Worm (Caenorhabditis elegans) whole organism, L4 larva: ENCODE measurements around the gene ttr-47.
"Not testable (repeated sequence)": the region's sequence is repeated elsewhere in the genome, so short reads cannot be mapped to it uniquely, and the experiment has no call there.

ENCODE experiments used
- T26A8.4 ChIP-seq: fragments of 200-800 bp; sonication (Bioruptor generic); IDR thresholded peaks from 2 replicates; pipeline ENCODE4 v1.3.6; 2022; ENCODE audit warnings: missing genetic modification characterization, missing compliant biosample characterization
- Y48G9A.11 ChIP-seq: fragments of 200-800 bp; sonication (Bioruptor generic); IDR thresholded peaks from 2 replicates; pipeline ENCODE4 v1.3.6; 2022; ENCODE audit warnings: missing genetic modification reagents, missing genetic modification characterization, missing compliant biosample characterization
- Y75B8A.6 ChIP-seq: fragments of 200-800 bp; sonication (Bioruptor generic); IDR thresholded peaks from 2 replicates; pipeline ENCODE4 v1.3.6; 2022; ENCODE audit warnings: missing genetic modification reagents, missing genetic modification characterization, missing compliant biosample characterization
- aha-1 ChIP-seq: fragments of 150-350 bp; peaks from one replicate; lab custom pipeline; 2014; ENCODE audit warnings: missing biosample characterization, missing genetic modification characterization
- ama-1 ChIP-seq: fragments of 150-350 bp; optimal IDR thresholded peaks from 2 replicates; lab custom pipeline; 2014; ENCODE audit warnings: inconsistent platforms, mixed read lengths
- ceh-44 ChIP-seq: fragments of 200-800 bp; sonication (Bioruptor generic); IDR thresholded peaks from 2 replicates; pipeline ENCODE4 v1.3.6; 2022; ENCODE audit warnings: missing genetic modification reagents, missing genetic modification characterization, missing compliant biosample characterization
- daf-12 ChIP-seq: fragments of 150-350 bp; optimal IDR thresholded peaks from 2 replicates; lab custom pipeline; 2014; ENCODE audit warnings: missing biosample characterization, missing genetic modification reagents, missing genetic modification characterization
- daf-16 ChIP-seq, 3 experiments: sonication (generic microtip); optimal IDR thresholded peaks; 2 replicates each; lab custom pipeline; 2016 to 2017; ENCODE audit warnings: missing genetic modification characterization in 3 of 3, missing genetic modification reagents in 3 of 3, mild to moderate bottlenecking in 2 of 3, missing compliant biosample characterization in 2 of 3, missing biosample characterization in 1 of 3, moderate library complexity in 1 of 3
- dmd-6 ChIP-seq: fragments of 200-800 bp; sonication (Bioruptor generic); IDR thresholded peaks from 2 replicates; pipeline ENCODE4 v1.3.6; 2022; ENCODE audit warnings: missing genetic modification reagents, missing genetic modification characterization, missing compliant biosample characterization
- dmd-9 ChIP-seq: fragments of 200-800 bp; sonication (Bioruptor generic); IDR thresholded peaks from 2 replicates; pipeline ENCODE4 v1.3.6; 2022; ENCODE audit warnings: missing genetic modification reagents, missing genetic modification characterization, missing compliant biosample characterization
- dpl-1 ChIP-seq: fragments of 150-350 bp; optimal IDR thresholded peaks from 2 replicates; lab custom pipeline; 2014; ENCODE audit warnings: missing biosample characterization, missing genetic modification reagents, missing genetic modification characterization
- dve-1 ChIP-seq: sonication (generic microtip); optimal IDR thresholded peaks from 2 replicates; lab custom pipeline; 2017; ENCODE audit warnings: antibody characterized with exemption, mild to moderate bottlenecking, missing genetic modification characterization, missing compliant biosample characterization; ENCODE audit not compliant: insufficient read depth
- fkh-10 ChIP-seq: fragments of 150-350 bp; optimal IDR thresholded peaks from 2 replicates; lab custom pipeline; 2014; ENCODE audit warnings: missing biosample characterization, missing genetic modification reagents, missing genetic modification characterization
- hif-1 ChIP-seq, 2 experiments: sonication (generic microtip); optimal IDR thresholded peaks; 2 replicates each; lab custom pipeline; 2016 to 2017; ENCODE audit warnings: missing compliant biosample characterization in 2 of 2, missing genetic modification characterization in 2 of 2, missing genetic modification reagents in 2 of 2, missing genotype in 2 of 2, mild to moderate bottlenecking in 1 of 2
- hlh-11 ChIP-seq: fragments of 200-800 bp; sonication (Bioruptor generic); optimal IDR thresholded peaks from 2 replicates; lab custom pipeline; 2018; ENCODE audit warnings: mild to moderate bottlenecking, missing genetic modification characterization, missing compliant biosample characterization
- hmg-1.1 ChIP-seq: fragments of 200-800 bp; sonication (Bioruptor generic); IDR thresholded peaks from 2 replicates; pipeline ENCODE4 v1.3.6; 2022; ENCODE audit warnings: missing genetic modification reagents, missing genetic modification characterization, missing compliant biosample characterization
- lin-15B ChIP-seq: fragments of 150-350 bp; sonication (generic microtip); optimal IDR thresholded peaks from 3 replicates; lab custom pipeline; 2014; ENCODE audit warnings: missing biosample characterization, missing genetic modification characterization
- lir-3 ChIP-seq: sonication (generic microtip); optimal IDR thresholded peaks from 2 replicates; lab custom pipeline; 2016; ENCODE audit warnings: mild to moderate bottlenecking, missing genetic modification characterization, missing compliant biosample characterization
- mxl-2 ChIP-seq: fragments of 200-800 bp; sonication (Bioruptor generic); conservative IDR thresholded peaks from 2 replicates; pipeline ENCODE4 v1.3.6; 2022; ENCODE audit warnings: missing genetic modification reagents, missing genetic modification characterization, missing compliant biosample characterization
- nhr-10 ChIP-seq: fragments of 150-350 bp; optimal IDR thresholded peaks from 2 replicates; lab custom pipeline; 2014; ENCODE audit warnings: missing biosample characterization, missing genetic modification characterization
- nhr-102 ChIP-seq: sonication (generic microtip); optimal IDR thresholded peaks from 2 replicates; lab custom pipeline; 2016; ENCODE audit warnings: mild to moderate bottlenecking, missing genetic modification characterization, moderate library complexity, missing compliant biosample characterization
- nhr-25 ChIP-seq: sonication (generic microtip); optimal IDR thresholded peaks from 2 replicates; lab custom pipeline; 2017; ENCODE audit warnings: missing genetic modification characterization, mild to moderate bottlenecking, missing compliant biosample characterization, antibody characterized with exemption, moderate library complexity, borderline replicate concordance; ENCODE audit not compliant: insufficient read depth
- nhr-28 ChIP-seq: fragments of 150-350 bp; optimal IDR thresholded peaks from 2 replicates; lab custom pipeline; 2014; ENCODE audit warnings: missing biosample characterization, missing genetic modification characterization
- nhr-42 ChIP-seq: fragments of 200-800 bp; sonication (Bioruptor generic); IDR thresholded peaks from 2 replicates; pipeline ENCODE4 v1.3.6; 2022; ENCODE audit warnings: missing genetic modification characterization, missing compliant biosample characterization
- nhr-48 ChIP-seq: sonication (generic microtip); optimal IDR thresholded peaks from 2 replicates; lab custom pipeline; 2016; ENCODE audit warnings: mild to moderate bottlenecking, missing genetic modification characterization, missing compliant biosample characterization
- nhr-6 ChIP-seq: fragments of 150-350 bp; optimal IDR thresholded peaks from 2 replicates; lab custom pipeline; 2014; ENCODE audit warnings: missing biosample characterization, missing genetic modification characterization
- nhr-76 ChIP-seq: fragments of 150-350 bp; optimal IDR thresholded peaks from 2 replicates; lab custom pipeline; 2014; ENCODE audit warnings: missing biosample characterization, missing genetic modification characterization
- pha-4 ChIP-seq, 2 experiments: fragments of 150-350 bp in 1 of 2; fragments of 200-800 bp in 1 of 2; sonication (Bioruptor generic) in 1 of 2; IDR thresholded peaks in 1 of 2; optimal IDR thresholded peaks in 1 of 2; 2 replicates each; pipeline versions ENCODE4 v1.3.6 to Lab custom; 2014 to 2022; ENCODE audit warnings: missing genetic modification characterization in 2 of 2, missing genetic modification reagents in 2 of 2, missing biosample characterization in 1 of 2, missing compliant biosample characterization in 1 of 2
- php-3 ChIP-seq: fragments of 200-800 bp; sonication (Bioruptor generic); IDR thresholded peaks from 2 replicates; pipeline ENCODE4 v1.3.6; 2022; ENCODE audit warnings: missing genetic modification reagents, missing genetic modification characterization, missing compliant biosample characterization
- set-16 ChIP-seq: fragments of 200-800 bp; sonication (Bioruptor generic); IDR thresholded peaks from 2 replicates; pipeline ENCODE4 v1.3.6; 2022; ENCODE audit warnings: missing genetic modification reagents, missing genetic modification characterization, missing compliant biosample characterization
- snpc-4 ChIP-seq: fragments of 150-350 bp; optimal IDR thresholded peaks from 2 replicates; lab custom pipeline; 2014; ENCODE audit warnings: missing biosample characterization, missing genetic modification characterization
- spr-1 ChIP-seq: sonication (generic microtip); optimal IDR thresholded peaks from 2 replicates; lab custom pipeline; 2016; ENCODE audit warnings: mild to moderate bottlenecking, missing genetic modification characterization, missing compliant biosample characterization
- tra-1 ChIP-seq: fragments of 200-800 bp; sonication (Bioruptor generic); IDR thresholded peaks from 2 replicates; pipeline ENCODE4 v1.3.6; 2022; ENCODE audit warnings: missing genetic modification reagents, missing genetic modification characterization, missing compliant biosample characterization
- unc-39 ChIP-seq: sonication (generic microtip); optimal IDR thresholded peaks from 2 replicates; lab custom pipeline; 2017; ENCODE audit warnings: missing biosample characterization, missing genetic modification characterization
- unc-62 ChIP-seq, 3 experiments: fragments of 150-350 bp in 1 of 3; sonication (generic microtip); optimal IDR thresholded peaks in 2 of 3; peaks in 1 of 3; 1 replicate in 1 of 3; 2 replicates in 2 of 3; lab custom pipeline; 2014 to 2017; ENCODE audit warnings: missing biosample characterization in 3 of 3, missing genetic modification characterization in 3 of 3, missing genetic modification reagents in 3 of 3, missing genotype in 1 of 3
- zfp-2 ChIP-seq: sonication (generic microtip); optimal IDR thresholded peaks from 2 replicates; lab custom pipeline; 2016; ENCODE audit warnings: mild to moderate bottlenecking, missing genetic modification characterization, missing compliant biosample characterization
- ztf-11 ChIP-seq: fragments of 150-350 bp; optimal IDR thresholded peaks from 2 replicates; lab custom pipeline; 2014; ENCODE audit warnings: missing biosample characterization, missing genetic modification characterization

Gene ttr-47

DNA sequence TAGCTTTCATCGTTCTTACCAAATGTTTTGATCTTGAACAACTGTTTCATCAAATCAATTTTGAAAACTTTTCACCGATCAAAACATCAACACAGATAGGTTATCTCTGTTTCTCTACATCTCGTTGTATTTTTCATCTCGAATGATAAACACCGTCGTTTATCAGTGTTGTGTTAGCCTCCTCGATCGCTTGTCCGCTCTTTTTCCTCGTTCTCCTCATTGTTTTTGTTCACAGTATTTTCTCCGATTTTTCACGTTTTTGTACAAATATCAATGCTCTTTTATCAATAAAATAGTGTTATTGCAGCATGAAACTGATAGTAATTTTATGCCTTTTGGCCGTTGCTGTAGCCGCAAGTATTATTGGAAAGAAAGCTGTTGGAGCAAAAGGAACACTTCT is at the start of gene ttr-47:
ttr-47 (plus strand) TSS at position 308 of the 400 bp plus-strand sequence.
- TF ChIP-seq dmd-9 (GFP tag; lab: Robert Waterston, UW) (no peak), nhr-25 (tag; lab: Kevin White, UChicago) (no peak), ama-1 (lab: Kevin White, UChicago) (no peak), Y48G9A.11 (GFP tag; lab: Robert Waterston, UW) (no peak), zfp-2 (tag; lab: Kevin White, UChicago) (no peak), php-3 (GFP tag; lab: Robert Waterston, UW) (peak; percentile 78), Y75B8A.6 (GFP tag; lab: Robert Waterston, UW) (no peak), snpc-4 (tag; lab: Kevin White, UChicago) (no peak), nhr-10 (tag; lab: Kevin White, UChicago) (no peak), nhr-48 (tag; lab: Kevin White, UChicago) (peak; percentile 13), unc-62 (GFP tag; optimal IDR thresholded peaks at IDR 0.05 in 1 of 2; lab: Kevin White, UChicago) (peak in 1 of 2 experiments; percentile 89), unc-62 (tag; optimal IDR thresholded peaks at IDR 0.05; lab: Kevin White, UChicago) (no peak), unc-39 (tag; lab: Kevin White, UChicago) (no peak), daf-16 (GFP tag; optimal IDR thresholded peaks at IDR 0.05; lab: Kevin White, UChicago) (peak in 1 of 2 experiments; percentile 93), daf-16 (tag; optimal IDR thresholded peaks at IDR 0.05; lab: Kevin White, UChicago) (peak; percentile 99), hif-1 (tag; optimal IDR thresholded peaks at IDR 0.05; lab: Kevin White, UChicago) (peak in 1 of 2 experiments; percentile 16), lin-15B (tag; lab: Kevin White, UChicago) (no peak), lir-3 (tag; lab: Kevin White, UChicago) (no peak), tra-1 (no peak), spr-1 (tag; lab: Kevin White, UChicago) (no peak), hlh-11 (tag; lab: Kevin White, UChicago) (peak; percentile 72), aha-1 (tag; lab: Kevin White, UChicago) (no peak), nhr-42 (GFP tag; lab: Robert Waterston, UW) (no peak), daf-12 (tag; lab: Kevin White, UChicago) (no peak), mxl-2 (GFP tag; lab: Robert Waterston, UW) (no peak), dmd-6 (GFP tag; lab: Robert Waterston, UW) (peak; percentile 16; the same call in 1 of the 2 replicates), nhr-102 (tag; lab: Kevin White, UChicago) (peak; percentile 50), dve-1 (tag; lab: Kevin White, UChicago) (peak; percentile 72), pha-4 (GFP tag; IDR thresholded peaks at IDR 0.05; lab: Robert Waterston, UW) (no peak), pha-4 (tag; optimal IDR thresholded peaks at IDR 0.05; lab: Kevin White, UChicago) (no peak), T26A8.4 (GFP tag; lab: Robert Waterston, UW) (no peak), nhr-76 (tag; lab: Kevin White, UChicago) (no peak), set-16 (GFP tag; lab: Robert Waterston, UW) (no peak), nhr-6 (tag; lab: Kevin White, UChicago) (no peak), ztf-11 (tag; lab: Kevin White, UChicago) (no peak), nhr-28 (tag; lab: Kevin White, UChicago) (peak; percentile 35), dpl-1 (GFP tag; lab: Kevin White, UChicago) (no peak), fkh-10 (no peak), ceh-44 (GFP tag; lab: Robert Waterston, UW) (no peak)

DNA sequence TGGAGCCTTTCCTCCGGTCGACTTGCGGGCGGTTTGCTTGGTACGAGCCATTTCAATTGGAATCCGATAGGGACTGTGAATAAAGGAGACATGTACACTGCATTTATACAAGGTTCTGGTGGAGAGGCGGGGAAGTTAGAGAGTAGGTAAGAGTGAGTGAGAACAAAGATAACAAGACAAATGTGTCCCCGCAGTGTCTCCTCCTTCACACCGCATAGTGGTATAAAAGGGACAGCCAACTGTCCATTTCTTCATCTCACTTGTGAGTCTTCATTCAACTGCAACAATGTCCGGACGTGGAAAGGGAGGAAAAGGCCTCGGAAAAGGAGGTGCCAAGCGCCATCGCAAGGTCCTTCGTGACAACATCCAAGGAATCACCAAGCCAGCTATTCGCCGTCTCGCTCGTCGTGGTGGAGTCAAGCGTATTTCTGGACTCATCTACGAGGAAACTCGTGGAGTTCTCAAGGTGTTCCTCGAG is 24.9 kb upstream of the ttr-47 start, which contains the start of the genes his-17 and his-18:
his-17 (minus strand) TSS at position 51 of the 478 bp plus-strand sequence.
his-18 (plus strand) TSS at position 287 of the 478 bp plus-strand sequence.
- not testable (repeated sequence) for TF ChIP-seq hmg-1.1; nhr-48 (tag; lab: Kevin White, UChicago); Y48G9A.11 (GFP tag; lab: Robert Waterston, UW)
